Fruit fly (Drosophila melanogaster): ENCODE data around the gene CG12607.

Gene CG12607

dm6 chr3L:4417543-4417942 is 28.8 kb upstream of the CG12607 start:
- TF ChIP-seq CG3919 (GFP tag; optimal IDR thresholded peaks at IDR 0.05): no peak
- TF ChIP-seq fkh (GFP tag; optimal IDR thresholded peaks at IDR 0.05): no peak
- TF ChIP-seq eg (GFP tag; IDR thresholded peaks at IDR 0.05): peak; percentile 48; the same call in 1 of the 3 replicates
- no peak for TF ChIP-seq spab (GFP tag; optimal IDR thresholded peaks at IDR 0.05)
- TF ChIP-seq Smox (GFP tag; optimal IDR thresholded peaks at IDR 0.05): no peak
- TF ChIP-seq pdm3 (GFP tag; optimal IDR thresholded peaks at IDR 0.05): no peak
- no peak for TF ChIP-seq CG15336 (GFP tag; IDR thresholded peaks at IDR 0.05)
- TF ChIP-seq CG11762 (GFP tag; optimal IDR thresholded peaks at IDR 0.05; ENCODE audit: insufficient read depth): no peak
- peak; percentile 9 for TF ChIP-seq vri (GFP tag; optimal IDR thresholded peaks at IDR 0.05)
- TF ChIP-seq CG11294 (GFP tag; IDR thresholded peaks at IDR 0.05): no peak
- TF ChIP-seq Eip78C (GFP tag): peak; percentile 48
- TF ChIP-seq CG1621 (tag; optimal IDR thresholded peaks at IDR 0.05): no peak
- no peak for TF ChIP-seq CG10669 (GFP tag; optimal IDR thresholded peaks at IDR 0.05)
- peak; percentile 26 for TF ChIP-seq CG6276 (GFP tag; optimal IDR thresholded peaks at IDR 0.05)
- no peak for TF ChIP-seq salr (GFP tag; optimal IDR thresholded peaks at IDR 0.05)
- TF ChIP-seq esn (GFP tag; optimal IDR thresholded peaks at IDR 0.05): no peak
- TF ChIP-seq CG6792 (GFP tag; optimal IDR thresholded peaks at IDR 0.05): no peak
- no peak for TF ChIP-seq topi (GFP tag; optimal IDR thresholded peaks at IDR 0.05)
- no peak for TF ChIP-seq Sox14 (GFP tag; optimal IDR thresholded peaks at IDR 0.05)
- TF ChIP-seq CG32006 (GFP tag; optimal IDR thresholded peaks at IDR 0.05): peak; percentile 35
- TF ChIP-seq Blimp-1 (GFP tag; optimal IDR thresholded peaks at IDR 0.05): no peak
- TF ChIP-seq CG9139 (GFP tag; optimal IDR thresholded peaks at IDR 0.05): no peak
- TF ChIP-seq CG6854 (GFP tag; optimal IDR thresholded peaks at IDR 0.05): no peak
- no peak for TF ChIP-seq CG10631 (GFP tag; optimal IDR thresholded peaks at IDR 0.05)
- TF ChIP-seq dsx (GFP tag; optimal IDR thresholded peaks at IDR 0.05; ENCODE audit: poor library complexity, severe bottlenecking): no peak
- TF ChIP-seq CG16779 (tag; optimal IDR thresholded peaks at IDR 0.05): no peak
- TF ChIP-seq ss (GFP tag; optimal IDR thresholded peaks at IDR 0.05): no peak
- TF ChIP-seq CG34406 (GFP tag; optimal IDR thresholded peaks at IDR 0.05): no peak
- TF ChIP-seq Hr39 (GFP tag; optimal IDR thresholded peaks at IDR 0.05): no peak
- no peak for TF ChIP-seq svp (GFP tag)
- no peak for TF ChIP-seq cyc (GFP tag; optimal IDR thresholded peaks at IDR 0.05)
- no peak for TF ChIP-seq CG3032 (tag; optimal IDR thresholded peaks at IDR 0.05)
- TF ChIP-seq CG4318 (GFP tag; optimal IDR thresholded peaks at IDR 0.05): no peak
- TF ChIP-seq Hr38 (GFP tag; optimal IDR thresholded peaks at IDR 0.05): no peak
- no peak for TF ChIP-seq achi (GFP tag; optimal IDR thresholded peaks at IDR 0.05)
- no peak for TF ChIP-seq CG7368 (GFP tag; optimal IDR thresholded peaks at IDR 0.05)

- TF ChIP-seq Blimp-1 (GFP tag; optimal IDR thresholded peaks at IDR 0.05) (no peak), Hr4 (GFP tag; optimal IDR thresholded peaks at IDR 0.05) (no peak), fkh (GFP tag; optimal IDR thresholded peaks at IDR 0.05) (no peak), CG10669 (GFP tag; optimal IDR thresholded peaks at IDR 0.05) (no peak), CG6808 (GFP tag; optimal IDR thresholded peaks at IDR 0.05) (no peak), fd85E (GFP tag; optimal IDR thresholded peaks at IDR 0.05) (no peak), spab (GFP tag; optimal IDR thresholded peaks at IDR 0.05) (no peak), CG32006 (GFP tag; optimal IDR thresholded peaks at IDR 0.05) (peak; percentile 27)
Measured at dm6 chr3L:4421362-4421761, 25.0 kb upstream of the CG12607 start, which contains the start of gene CG15020. Gene CG15020 (plus strand): TSS chr3L:4421662.

DNA sequence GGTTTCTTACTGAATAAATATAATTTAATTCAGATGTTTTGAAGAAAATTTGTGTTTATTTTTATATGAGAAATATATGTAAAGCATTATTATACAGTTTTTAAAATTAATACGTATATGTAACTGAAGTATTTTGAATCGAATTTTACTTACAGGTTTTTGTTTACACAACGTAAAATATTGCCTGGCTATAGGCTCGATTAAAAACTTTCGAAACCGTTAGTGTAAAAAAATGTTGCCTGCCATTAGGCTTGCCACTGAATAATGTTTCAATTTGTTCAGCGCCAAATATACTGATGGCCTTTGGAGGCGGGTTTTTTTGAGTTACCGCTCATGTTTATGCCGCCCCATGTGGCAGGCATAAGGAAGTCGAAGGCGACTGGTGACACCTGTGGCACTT is 19.8 kb upstream of the CG12607 start:
- TF ChIP-seq fd85E (GFP tag; optimal IDR thresholded peaks at IDR 0.05) (no peak), CG34406 (GFP tag; optimal IDR thresholded peaks at IDR 0.05) (no peak), CG32006 (GFP tag; optimal IDR thresholded peaks at IDR 0.05) (no peak), Ets21C (GFP tag; optimal IDR thresholded peaks at IDR 0.05) (no peak), Sox102F (GFP tag; optimal IDR thresholded peaks at IDR 0.05) (no peak), CG1621 (tag; optimal IDR thresholded peaks at IDR 0.05) (no peak), topi (GFP tag; optimal IDR thresholded peaks at IDR 0.05) (no peak), Hr39 (GFP tag; optimal IDR thresholded peaks at IDR 0.05) (no peak)
